Fruit fly (Drosophila melanogaster) whole organism, embryonic: ENCODE measurements around the gene CG3448.

Experiments
- CG10267 ChIP-seq: fragments of 200-800 bp; sonication (Bioruptor generic); optimal IDR thresholded peaks from 2 replicates; lab custom pipeline; 2018; ENCODE audit warnings: missing biosample characterization, mild to moderate bottlenecking, missing genetic modification characterization, moderate library complexity
- CG10274 ChIP-seq: fragments of 200-800 bp; sonication (Bioruptor generic); optimal IDR thresholded peaks from 3 replicates; lab custom pipeline; 2017; ENCODE audit warnings: missing biosample characterization, mild to moderate bottlenecking, missing genetic modification characterization
- CG11247 ChIP-seq: fragments of 200-800 bp; sonication (Bioruptor generic); IDR thresholded peaks from 2 replicates; pipeline ENCODE4 v1.3.6; 2022; ENCODE audit warnings: missing biosample characterization, missing genetic modification characterization
- CG12659 ChIP-seq: fragments of 200-800 bp; sonication (Bioruptor generic); optimal IDR thresholded peaks from 3 replicates; lab custom pipeline; 2017; ENCODE audit warnings: mild to moderate bottlenecking, missing biosample characterization, missing genetic modification reagents, missing genetic modification characterization
- CG12769 ChIP-seq: fragments of 200-800 bp; sonication (Bioruptor generic); optimal IDR thresholded peaks from 2 replicates; lab custom pipeline; 2019; ENCODE audit warnings: missing biosample characterization, mild to moderate bottlenecking, missing genetic modification characterization, moderate library complexity
- CG13287 ChIP-seq: fragments of 200-800 bp; sonication (Bioruptor generic); IDR thresholded peaks from 2 replicates; pipeline ENCODE4 v1.3.6; 2022; ENCODE audit warnings: missing biosample characterization, missing genetic modification characterization; ENCODE audit not compliant: partially characterized antibody
- CG14050 ChIP-seq: fragments of 200-800 bp; sonication (Bioruptor generic); IDR thresholded peaks from 3 replicates; pipeline ENCODE4 v1.3.6; 2022; ENCODE audit warnings: missing biosample characterization, missing genetic modification characterization
- CG14710 ChIP-seq: fragments of 200-800 bp; sonication (Bioruptor generic); optimal IDR thresholded peaks from 3 replicates; lab custom pipeline; 2019; ENCODE audit warnings: missing biosample characterization, mild to moderate bottlenecking, missing genetic modification characterization, moderate library complexity
- CG17568 ChIP-seq: fragments of 200-800 bp; sonication (Bioruptor generic); optimal IDR thresholded peaks from 2 replicates; lab custom pipeline; 2018; ENCODE audit warnings: missing biosample characterization, mild to moderate bottlenecking, missing genetic modification characterization, moderate library complexity
- CG17829 ChIP-seq: fragments of 200-800 bp; optimal IDR thresholded peaks from 2 replicates; lab custom pipeline; 2019; ENCODE audit warnings: missing biosample characterization, mild to moderate bottlenecking, missing genetic modification characterization, moderate library complexity
- CG18599 ChIP-seq: fragments of 200-800 bp; sonication (Bioruptor generic); optimal IDR thresholded peaks from 3 replicates; lab custom pipeline; 2017; ENCODE audit warnings: missing biosample characterization, missing genetic modification characterization, mild to moderate bottlenecking, moderate library complexity, missing genetic modification reagents
- CG2678 ChIP-seq: fragments of 200-800 bp; sonication (Bioruptor generic); optimal IDR thresholded peaks from 3 replicates; lab custom pipeline; 2019; ENCODE audit warnings: missing biosample characterization, mild to moderate bottlenecking, missing genetic modification characterization, moderate library complexity
- CG30431 ChIP-seq: fragments of 200-800 bp; sonication (Bioruptor generic); optimal IDR thresholded peaks from 2 replicates; lab custom pipeline; 2017; ENCODE audit warnings: missing biosample characterization, missing genetic modification characterization
- CG3281 ChIP-seq: fragments of 200-800 bp; sonication (Bioruptor generic); optimal IDR thresholded peaks from 3 replicates; lab custom pipeline; 2017; ENCODE audit warnings: missing biosample characterization, mild to moderate bottlenecking, missing genetic modification characterization
- CG4854 ChIP-seq: fragments of 200-800 bp; sonication (Bioruptor generic); optimal IDR thresholded peaks from 2 replicates; lab custom pipeline; 2016; ENCODE audit warnings: missing biosample characterization, missing genetic modification characterization, inconsistent platforms
- CG5245 ChIP-seq: fragments of 200-800 bp; sonication (Bioruptor generic); optimal IDR thresholded peaks from 3 replicates; lab custom pipeline; 2016; ENCODE audit warnings: missing biosample characterization, missing genetic modification characterization
- CG6689 ChIP-seq: fragments of 200-800 bp; sonication (Bioruptor generic); IDR thresholded peaks from 2 replicates; pipeline ENCODE4 v1.3.6; 2022; ENCODE audit warnings: missing biosample characterization, missing genetic modification characterization
- CG6791 ChIP-seq: fragments of 200-800 bp; sonication (Bioruptor generic); IDR thresholded peaks from 3 replicates; pipeline ENCODE4 v1.3.6; 2022; ENCODE audit warnings: missing biosample characterization, missing genetic modification characterization; ENCODE audit not compliant: partially characterized antibody
- CG7786 ChIP-seq: fragments of 200-800 bp; sonication (Bioruptor generic); optimal IDR thresholded peaks from 2 replicates; lab custom pipeline; 2016; ENCODE audit warnings: missing biosample characterization, missing genetic modification characterization
- CG7839 ChIP-seq: fragments of 200-800 bp; sonication (Bioruptor generic); optimal IDR thresholded peaks from 3 replicates; lab custom pipeline; 2018; ENCODE audit warnings: missing biosample characterization, mild to moderate bottlenecking, missing genetic modification characterization, moderate library complexity
- CG9932 ChIP-seq: fragments of 200-800 bp; sonication (Bioruptor generic); IDR thresholded peaks from 2 replicates; pipeline ENCODE4 v1.3.6; 2022; ENCODE audit warnings: missing biosample characterization, missing genetic modification characterization
- CHES-1-like ChIP-seq: fragments of 200-800 bp; sonication (Bioruptor generic); optimal IDR thresholded peaks from 2 replicates; lab custom pipeline; 2016; ENCODE audit warnings: missing biosample characterization, missing genetic modification characterization
- Dek ChIP-seq: fragments of 200-800 bp; sonication (Bioruptor generic); optimal IDR thresholded peaks from 3 replicates; lab custom pipeline; 2019; ENCODE audit warnings: missing biosample characterization, mild to moderate bottlenecking, missing genetic modification characterization, moderate library complexity
- Dfd ChIP-seq, 2 experiments: fragments of >200 bp; optimal IDR thresholded peaks; 2 replicates each; lab custom pipeline; 2017; ENCODE audit warnings: missing biosample characterization in 2 of 2, missing genetic modification characterization in 2 of 2
- Dip2 ChIP-seq: fragments of 200-800 bp; sonication (Bioruptor generic); IDR thresholded peaks from 2 replicates; pipeline ENCODE4 v1.3.6; 2022; ENCODE audit warnings: missing biosample characterization, missing genetic modification characterization
- E2f2 ChIP-seq: fragments of 200-800 bp; sonication (Bioruptor generic); IDR thresholded peaks from 2 replicates; pipeline ENCODE4 v1.3.6; 2022; ENCODE audit warnings: missing biosample characterization, missing genetic modification characterization
- Gug ChIP-seq: fragments of 200-800 bp; sonication (Bioruptor generic); IDR thresholded peaks from 4 replicates; pipeline ENCODE4 v1.3.6; 2022; ENCODE audit warnings: missing biosample characterization, missing genetic modification characterization
- MBD-R2 ChIP-seq: fragments of 200-800 bp; sonication (Bioruptor generic); IDR thresholded peaks from 2 replicates; pipeline ENCODE4 v1.3.6; 2022; ENCODE audit warnings: missing biosample characterization, missing genetic modification characterization
- Myb ChIP-seq: fragments of 200-800 bp; sonication (Bioruptor generic); optimal IDR thresholded peaks from 2 replicates; lab custom pipeline; 2016; ENCODE audit warnings: missing biosample characterization, missing genetic modification characterization
- Neu2 ChIP-seq: fragments of 200-800 bp; sonication (Bioruptor generic); optimal IDR thresholded peaks from 3 replicates; lab custom pipeline; 2016; ENCODE audit warnings: missing biosample characterization, missing genetic modification characterization, borderline replicate concordance
- Oaz ChIP-seq: fragments of 200-800 bp; sonication (Bioruptor generic); IDR thresholded peaks from 2 replicates; pipeline ENCODE4 v1.3.6; 2022; ENCODE audit warnings: missing biosample characterization, missing genetic modification characterization
- Rx ChIP-seq: fragments of 200-800 bp; sonication (Bioruptor generic); IDR thresholded peaks from 2 replicates; pipeline ENCODE4 v1.3.6; 2022; ENCODE audit warnings: missing biosample characterization, missing genetic modification characterization
- Sry-δ ChIP-seq: fragments of 200-800 bp; sonication (Bioruptor generic); optimal IDR thresholded peaks from 2 replicates; lab custom pipeline; 2016; ENCODE audit warnings: missing biosample characterization, missing genetic modification characterization
- Taf1 ChIP-seq: fragments of 200-800 bp; sonication (Bioruptor generic); IDR thresholded peaks from 2 replicates; pipeline ENCODE4 v1.3.6; 2022; ENCODE audit warnings: missing biosample characterization, missing genetic modification characterization
- Xrp1 ChIP-seq: fragments of 200-800 bp; sonication (Bioruptor generic); IDR thresholded peaks from 2 replicates; pipeline ENCODE4 v1.3.6; 2022; ENCODE audit warnings: missing biosample characterization, missing genetic modification characterization
- ash1 ChIP-seq: fragments of 200-800 bp; sonication (Bioruptor generic); optimal IDR thresholded peaks from 2 replicates; lab custom pipeline; 2018; ENCODE audit warnings: missing biosample characterization, mild to moderate bottlenecking, missing genetic modification characterization
- btn ChIP-seq: fragments of 200-800 bp; sonication (Bioruptor generic); optimal IDR thresholded peaks from 2 replicates; lab custom pipeline; 2016; ENCODE audit warnings: missing biosample characterization, missing genetic modification characterization
- crp ChIP-seq, 2 experiments: fragments of 200-800 bp; sonication (Bioruptor generic); optimal IDR thresholded peaks; 2 replicates in 1 of 2; 3 replicates in 1 of 2; lab custom pipeline; 2017; ENCODE audit warnings: missing biosample characterization in 2 of 2, missing genetic modification characterization in 2 of 2, mild to moderate bottlenecking in 1 of 2, moderate library complexity in 1 of 2
- dpn ChIP-seq, 2 experiments: fragments of 200-800 bp; sonication (Bioruptor generic); optimal IDR thresholded peaks; 3 replicates each; lab custom pipeline; 2016; ENCODE audit warnings: missing biosample characterization in 2 of 2, missing genetic modification characterization in 2 of 2
- esg ChIP-seq: fragments of 200-800 bp; sonication (Bioruptor generic); conservative IDR thresholded peaks from 2 replicates; pipeline ENCODE4 v1.3.6; 2022; ENCODE audit warnings: missing biosample characterization, missing genetic modification characterization
- gem ChIP-seq: fragments of 200-800 bp; sonication (Bioruptor generic); optimal IDR thresholded peaks from 2 replicates; lab custom pipeline; 2019; ENCODE audit warnings: missing biosample characterization, mild to moderate bottlenecking, missing genetic modification characterization, moderate library complexity
- jigr1 ChIP-seq: fragments of 200-800 bp; sonication (Bioruptor generic); IDR thresholded peaks from 3 replicates; pipeline ENCODE4 v1.3.6; 2022; ENCODE audit warnings: missing biosample characterization, missing genetic modification characterization
- lola ChIP-seq, 3 experiments: fragments of >200 bp in 2 of 3; fragments of 200-800 bp in 1 of 3; sonication (Bioruptor generic) in 1 of 3; optimal IDR thresholded peaks; 2 replicates each; lab custom pipeline; 2017 to 2019; ENCODE audit warnings: missing biosample characterization in 3 of 3, missing genetic modification characterization in 3 of 3, mild to moderate bottlenecking in 1 of 3, moderate library complexity in 1 of 3
- oc ChIP-seq: fragments of 200-800 bp; sonication (Bioruptor generic); optimal IDR thresholded peaks from 2 replicates; lab custom pipeline; 2018; ENCODE audit warnings: missing biosample characterization, mild to moderate bottlenecking, missing genetic modification characterization, moderate library complexity
- odd ChIP-seq: fragments of 200-800 bp; sonication (Bioruptor generic); optimal IDR thresholded peaks from 2 replicates; lab custom pipeline; 2017; ENCODE audit warnings: missing biosample characterization, mild to moderate bottlenecking, missing genetic modification characterization
- ro ChIP-seq: fragments of 200-800 bp; sonication (Bioruptor generic); IDR thresholded peaks from 2 replicates; pipeline ENCODE4 v1.3.6; 2022; ENCODE audit warnings: missing biosample characterization, missing genetic modification characterization
- sug ChIP-seq: fragments of 200-800 bp; optimal IDR thresholded peaks from 2 replicates; lab custom pipeline; 2019; ENCODE audit warnings: missing biosample characterization, mild to moderate bottlenecking, missing genetic modification characterization, moderate library complexity
- tap ChIP-seq: fragments of 200-800 bp; optimal IDR thresholded peaks from 3 replicates; lab custom pipeline; 2019; ENCODE audit warnings: missing biosample characterization, mild to moderate bottlenecking, missing genetic modification characterization, moderate library complexity
- tgo ChIP-seq: fragments of 200-800 bp; sonication (Bioruptor generic); IDR thresholded peaks from 3 replicates; pipeline ENCODE4 v1.3.6; 2022; ENCODE audit warnings: missing biosample characterization, missing genetic modification characterization
- unpg ChIP-seq: fragments of 200-800 bp; sonication (Bioruptor generic); optimal IDR thresholded peaks from 3 replicates; lab custom pipeline; 2018; ENCODE audit warnings: missing biosample characterization, mild to moderate bottlenecking, missing genetic modification characterization, moderate library complexity
- wek ChIP-seq: fragments of 200-800 bp; sonication (Bioruptor generic); optimal IDR thresholded peaks from 3 replicates; lab custom pipeline; 2018; ENCODE audit warnings: missing biosample characterization, mild to moderate bottlenecking, missing genetic modification characterization, moderate library complexity

Gene CG3448

DNA sequence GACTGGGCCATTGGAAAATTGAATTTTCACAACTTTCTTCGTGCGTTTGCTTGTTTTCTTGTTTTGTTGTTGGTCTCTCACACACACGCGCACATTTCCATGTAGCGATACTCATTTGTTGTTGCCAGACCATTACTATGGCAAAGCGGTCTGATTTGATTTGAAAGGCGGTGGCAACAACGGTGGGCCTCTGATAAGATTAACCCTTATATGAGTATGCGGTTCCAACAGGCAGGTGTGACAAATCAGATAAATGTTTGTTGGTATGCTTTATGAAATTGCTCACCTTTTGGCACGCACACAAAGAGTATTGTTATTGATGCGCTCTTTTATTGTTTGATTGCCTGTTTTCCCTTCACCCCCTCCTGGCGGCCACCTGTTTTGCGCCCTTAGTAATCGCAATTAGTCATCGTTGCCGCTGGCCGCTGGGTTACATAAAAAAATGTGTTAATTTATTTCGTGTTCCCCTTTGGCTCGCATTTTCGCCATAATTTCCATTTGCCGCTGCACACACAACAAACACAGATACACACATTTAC, 4.1 kb downstream of the CG3448 start (continued):
- TF ChIP-seq oc (no peak), CG12769 (tag; lab: Kevin White, UChicago) (no peak), ash1 (GFP tag; lab: Kevin White, UChicago) (no peak), CG6689 (no peak), CG17829 (tag; lab: Kevin White, UChicago) (no peak), tap (tag; lab: Kevin White, UChicago) (no peak), Neu2 (GFP tag; lab: Kevin White, UChicago) (peak; percentile 84), odd (GFP tag; lab: Kevin White, UChicago) (no peak), lola (GFP tag; optimal IDR thresholded peaks at IDR 0.05; lab: Kevin White, UChicago) (no peak), Xrp1 (no peak), crp (GFP tag; optimal IDR thresholded peaks at IDR 0.05; lab: Kevin White, UChicago) (no peak), esg (GFP tag; lab: Robert Waterston, UW) (no peak), CG30431 (GFP tag; lab: Kevin White, UChicago) (no peak), CG13287 (GFP tag; lab: Robert Waterston, UW) (no peak), CG7839 (no peak), CG6791 (no peak), Sry-δ (GFP tag; lab: Kevin White, UChicago) (no peak), tgo (GFP tag; lab: Robert Waterston, UW) (no peak), CG2678 (tag; lab: Kevin White, UChicago) (peak; percentile 19), Myb (GFP tag; lab: Kevin White, UChicago) (no peak), CG5245 (GFP tag; lab: Kevin White, UChicago) (no peak), Dek (tag; lab: Kevin White, UChicago) (no peak), Taf1 (no peak), jigr1 (GFP tag; lab: Robert Waterston, UW) (no peak), Dfd (GFP tag; optimal IDR thresholded peaks at IDR 0.05; lab: Kevin White, UChicago) (no peak), ro (GFP tag; lab: Robert Waterston, UW) (no peak), wek (GFP tag; lab: Kevin White, UChicago) (no peak), CG14050 (GFP tag; lab: Robert Waterston, UW) (no peak), MBD-R2 (GFP tag; lab: Robert Waterston, UW) (peak; percentile 7; the same call in 1 of the 2 replicates), CG12659 (GFP tag; lab: Kevin White, UChicago) (no peak), CG14710 (tag; lab: Kevin White, UChicago) (no peak), CG18599 (peak; percentile 50), Gug (no peak), gem (tag; lab: Kevin White, UChicago) (no peak), CG10274 (GFP tag; lab: Kevin White, UChicago) (no peak), btn (GFP tag; lab: Kevin White, UChicago) (no peak), CG10267 (tag; lab: Kevin White, UChicago) (no peak), E2f2 (GFP tag; lab: Robert Waterston, UW) (no peak), CHES-1-like (peak; percentile 18), Rx (GFP tag; lab: Robert Waterston, UW) (peak; percentile 29; the same call in 1 of the 2 replicates), CG7786 (GFP tag; lab: Kevin White, UChicago) (no peak), sug (tag; lab: Kevin White, UChicago) (peak; percentile 49), CG9932 (GFP tag; lab: Robert Waterston, UW) (0 out of 2 replicates have a peak, but pooled peaks have one; percentile 11), CG4854 (GFP tag; lab: Kevin White, UChicago) (no peak), Oaz (GFP tag; lab: Robert Waterston, UW) (no peak), unpg (GFP tag; lab: Kevin White, UChicago) (no peak), dpn (GFP tag; optimal IDR thresholded peaks at IDR 0.05; lab: Kevin White, UChicago) (no peak), CG11247 (no peak), CG17568 (GFP tag; lab: Kevin White, UChicago) (no peak), Dip2 (GFP tag; lab: Robert Waterston, UW) (no peak), CG3281 (GFP tag; lab: Kevin White, UChicago) (no peak)
